Worm (Caenorhabditis elegans) whole organism, L2 larva: ENCODE measurements around the gene strd-1.

Source experiments
- C34F6.9 ChIP-seq: fragments of 150-350 bp; optimal IDR thresholded peaks from 2 replicates; lab custom pipeline; 2014; ENCODE audit warnings: missing biosample characterization, missing genetic modification characterization
- F13H6.1 ChIP-seq: sonication (generic microtip); optimal IDR thresholded peaks from 2 replicates; lab custom pipeline; 2016; ENCODE audit warnings: missing genetic modification characterization, missing compliant biosample characterization
- Y55F3AM.14 ChIP-seq: fragments of 200-800 bp; sonication (Bioruptor generic); optimal IDR thresholded peaks from 2 replicates; lab custom pipeline; 2018; ENCODE audit warnings: mild to moderate bottlenecking, missing genetic modification characterization, missing compliant biosample characterization
- ZK546.5 ChIP-seq: sonication (generic microtip); optimal IDR thresholded peaks from 2 replicates; lab custom pipeline; 2017; ENCODE audit warnings: missing biosample characterization, missing genetic modification characterization
- alr-1 ChIP-seq: fragments of 150-350 bp; optimal IDR thresholded peaks from 2 replicates; lab custom pipeline; 2014; ENCODE audit warnings: missing biosample characterization, missing genetic modification characterization
- ama-1 ChIP-seq: fragments of 150-350 bp; optimal IDR thresholded peaks from 2 replicates; lab custom pipeline; 2018; ENCODE audit warnings: inconsistent platforms
- blmp-1 ChIP-seq: sonication (generic microtip); optimal IDR thresholded peaks from 2 replicates; lab custom pipeline; 2017; ENCODE audit warnings: missing genetic modification characterization, mild to moderate bottlenecking, missing compliant biosample characterization, antibody characterized with exemption, moderate library complexity; ENCODE audit not compliant: insufficient read depth
- ceh-16 ChIP-seq: fragments of 150-350 bp; optimal IDR thresholded peaks from 2 replicates; lab custom pipeline; 2014; ENCODE audit warnings: missing biosample characterization, missing genetic modification characterization
- ceh-82 ChIP-seq: fragments of 150-350 bp; optimal IDR thresholded peaks from 2 replicates; lab custom pipeline; 2014; ENCODE audit warnings: missing biosample characterization, missing genetic modification characterization
- crh-2 ChIP-seq: sonication (generic microtip); optimal IDR thresholded peaks from 2 replicates; lab custom pipeline; 2017; ENCODE audit warnings: missing biosample characterization, missing genetic modification characterization
- dmd-4 ChIP-seq: sonication (generic microtip); optimal IDR thresholded peaks from 2 replicates; lab custom pipeline; 2017; ENCODE audit warnings: missing biosample characterization, missing genetic modification characterization
- egl-27 ChIP-seq: sonication (generic microtip); optimal IDR thresholded peaks from 3 replicates; lab custom pipeline; 2017; ENCODE audit warnings: missing biosample characterization, missing genetic modification reagents, missing genetic modification characterization
- fos-1 ChIP-seq: fragments of 150-350 bp; optimal IDR thresholded peaks from 2 replicates; lab custom pipeline; 2014; ENCODE audit warnings: missing biosample characterization, missing genetic modification characterization
- lin-13 ChIP-seq: fragments of 150-350 bp; optimal IDR thresholded peaks from 2 replicates; lab custom pipeline; 2014; ENCODE audit warnings: missing biosample characterization, missing genetic modification reagents, missing genetic modification characterization
- mab-5 ChIP-seq: fragments of 150-350 bp; optimal IDR thresholded peaks from 2 replicates; lab custom pipeline; 2014; ENCODE audit warnings: missing biosample characterization, missing genetic modification characterization
- mbf-1 ChIP-seq: sonication (generic microtip); optimal IDR thresholded peaks from 2 replicates; lab custom pipeline; 2017; ENCODE audit warnings: missing biosample characterization, missing genetic modification characterization
- mdl-1 ChIP-seq, 2 experiments: fragments of 150-350 bp in 1 of 2; sonication (generic microtip) in 1 of 2; optimal IDR thresholded peaks; 2 replicates each; lab custom pipeline; 2017; ENCODE audit warnings: missing biosample characterization in 2 of 2, missing genetic modification characterization in 2 of 2
- nhr-11 ChIP-seq: fragments of 150-350 bp; optimal IDR thresholded peaks from 2 replicates; lab custom pipeline; 2014; ENCODE audit warnings: missing biosample characterization, missing genetic modification characterization
- nhr-12 ChIP-seq: fragments of 150-350 bp; optimal IDR thresholded peaks from 2 replicates; lab custom pipeline; 2014; ENCODE audit warnings: missing biosample characterization, missing genetic modification characterization
- nhr-129 ChIP-seq: fragments of 150-350 bp; optimal IDR thresholded peaks from 2 replicates; lab custom pipeline; 2014; ENCODE audit warnings: missing biosample characterization, missing genetic modification characterization
- nhr-237 ChIP-seq: fragments of 150-350 bp; optimal IDR thresholded peaks from 2 replicates; lab custom pipeline; 2014; ENCODE audit warnings: missing biosample characterization, missing genetic modification characterization
- nhr-6 ChIP-seq: fragments of 150-350 bp; optimal IDR thresholded peaks from 2 replicates; lab custom pipeline; 2014; ENCODE audit warnings: missing biosample characterization, missing genetic modification characterization
- nhr-77 ChIP-seq: fragments of 150-350 bp; optimal IDR thresholded peaks from 2 replicates; lab custom pipeline; 2014; ENCODE audit warnings: missing biosample characterization, missing genetic modification characterization
- peb-1 ChIP-seq: fragments of 150-350 bp; optimal IDR thresholded peaks from 2 replicates; lab custom pipeline; 2014; ENCODE audit warnings: missing biosample characterization, missing genetic modification characterization
- sem-4 ChIP-seq: fragments of 150-350 bp; optimal IDR thresholded peaks from 2 replicates; lab custom pipeline; 2014; ENCODE audit warnings: missing biosample characterization, missing genetic modification reagents, missing genetic modification characterization
- skn-1 ChIP-seq: sonication (generic microtip); optimal IDR thresholded peaks from 2 replicates; lab custom pipeline; 2017; ENCODE audit warnings: missing biosample characterization, missing genetic modification characterization
- sma-3 ChIP-seq: sonication (generic microtip); optimal IDR thresholded peaks from 2 replicates; lab custom pipeline; 2016; ENCODE audit warnings: missing genetic modification reagents, missing genetic modification characterization, missing compliant biosample characterization
- sma-9 ChIP-seq, 2 experiments: fragments of 150-350 bp in 1 of 2; sonication (generic microtip) in 1 of 2; optimal IDR thresholded peaks; 2 replicates each; lab custom pipeline; 2014 to 2016; ENCODE audit warnings: missing genetic modification characterization in 2 of 2, mild to moderate bottlenecking in 1 of 2, missing biosample characterization in 1 of 2, missing compliant biosample characterization in 1 of 2, missing genetic modification reagents in 1 of 2, moderate library complexity in 1 of 2
- unc-39 ChIP-seq: fragments of 150-350 bp; optimal IDR thresholded peaks from 2 replicates; lab custom pipeline; 2014; ENCODE audit warnings: missing biosample characterization, missing genetic modification characterization
- unc-55 ChIP-seq: fragments of 150-350 bp; sonication (generic microtip); optimal IDR thresholded peaks from 3 replicates; lab custom pipeline; 2014; ENCODE audit warnings: missing biosample characterization, missing genetic modification reagents, missing genetic modification characterization
- unc-62 ChIP-seq: fragments of 150-350 bp; optimal IDR thresholded peaks from 2 replicates; lab custom pipeline; 2014; ENCODE audit warnings: missing biosample characterization, missing genetic modification reagents, missing genetic modification characterization
- ztf-11 ChIP-seq: sonication (generic microtip); optimal IDR thresholded peaks from 2 replicates; lab custom pipeline; 2017; ENCODE audit warnings: missing biosample characterization, missing genetic modification characterization

Gene strd-1

DNA sequence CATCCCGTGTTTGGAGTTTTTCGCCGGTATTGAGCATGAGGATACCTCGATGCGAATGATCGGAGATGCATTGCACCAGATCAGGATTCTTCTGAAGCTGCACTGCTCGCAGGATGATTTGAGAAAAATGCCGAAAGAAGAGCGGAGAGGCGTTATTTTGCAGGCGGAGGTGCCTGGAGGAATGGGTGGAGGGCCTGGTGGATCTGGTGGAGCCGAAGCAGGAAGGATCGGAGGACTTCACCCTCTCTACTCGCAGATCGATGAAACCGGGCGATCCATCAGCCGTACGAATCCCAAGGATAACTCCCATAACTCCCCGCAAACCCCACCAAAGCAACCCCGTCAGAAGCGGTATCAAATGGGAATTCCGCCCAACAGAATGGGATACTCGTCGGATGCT lies 8.1 kb upstream of the strd-1 start:
- TF ChIP-seq ama-1 (lab: Kevin White, UChicago) (no peak), peb-1 (no peak), C34F6.9 (tag; lab: Kevin White, UChicago) (no peak), mdl-1 (tag; optimal IDR thresholded peaks at IDR 0.05; lab: Kevin White, UChicago) (no peak), egl-27 (tag; lab: Kevin White, UChicago) (no peak), alr-1 (tag; lab: Kevin White, UChicago) (no peak), nhr-11 (tag; lab: Kevin White, UChicago) (no peak), nhr-6 (tag; lab: Kevin White, UChicago) (no peak), sma-9 (GFP tag; optimal IDR thresholded peaks at IDR 0.05; lab: Kevin White, UChicago) (no peak), sma-9 (tag; optimal IDR thresholded peaks at IDR 0.05; lab: Kevin White, UChicago) (no peak), ceh-16 (no peak)

DNA sequence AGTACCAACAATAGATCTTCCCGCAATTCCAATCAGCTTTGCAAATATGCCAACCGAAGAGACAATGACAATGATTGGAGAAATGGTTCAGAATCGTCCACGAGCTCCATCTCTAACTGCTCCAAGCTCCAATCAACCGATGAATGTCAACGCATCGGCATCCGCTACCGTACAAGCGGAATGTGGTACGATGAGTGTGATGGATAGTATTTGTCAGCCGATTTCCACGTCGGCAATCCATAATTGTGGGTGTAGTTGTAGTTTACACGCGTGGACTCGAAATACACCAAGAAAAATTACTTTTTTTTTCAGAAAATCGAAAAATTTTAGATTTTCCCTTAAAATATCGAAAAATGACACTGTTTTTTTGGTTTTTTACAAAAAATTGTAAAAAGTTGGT lies 4.3 kb upstream of the strd-1 start:
- TF ChIP-seq F13H6.1 (no peak), mab-5 (tag; lab: Kevin White, UChicago) (no peak), ceh-82 (tag; lab: Kevin White, UChicago) (no peak), crh-2 (tag; lab: Kevin White, UChicago) (no peak), ztf-11 (tag; lab: Kevin White, UChicago) (no peak), fos-1 (no peak), unc-62 (GFP tag; lab: Kevin White, UChicago) (no peak), blmp-1 (no peak)
- TF ChIP-seq, all 48 proteins: peak for 0

DNA sequence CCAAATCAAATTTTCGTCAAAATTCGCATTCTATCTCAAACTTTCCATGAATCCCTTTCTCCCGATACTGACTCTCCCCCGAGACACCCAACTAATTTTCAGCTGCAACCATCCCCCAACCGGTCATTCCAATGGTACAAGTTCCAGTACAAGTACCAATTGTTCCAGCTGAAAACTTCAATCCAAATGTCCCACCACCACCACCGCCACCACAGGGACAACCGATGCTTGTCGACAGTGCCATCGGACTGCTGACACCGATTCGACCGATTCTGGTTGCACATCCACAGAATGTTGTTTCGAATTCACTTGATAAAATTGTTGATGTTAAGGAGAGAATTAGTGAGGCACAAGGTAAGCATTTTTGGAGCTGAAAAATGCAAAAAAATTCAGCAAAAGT lies 1.7 kb upstream of the strd-1 start:
- TF ChIP-seq dmd-4 (tag; lab: Kevin White, UChicago) (no peak), unc-62 (GFP tag; lab: Kevin White, UChicago) (no peak), nhr-12 (no peak), blmp-1 (no peak), skn-1 (tag; lab: Kevin White, UChicago) (no peak), fos-1 (no peak), nhr-129 (tag; lab: Kevin White, UChicago) (no peak)

- TF ChIP-seq unc-55 (GFP tag; lab: Kevin White, UChicago): no peak
- TF ChIP-seq ztf-11 (tag; lab: Kevin White, UChicago): no peak
- no peak for TF ChIP-seq ceh-82 (tag; lab: Kevin White, UChicago)
- no peak for TF ChIP-seq crh-2 (tag; lab: Kevin White, UChicago)
- TF ChIP-seq fos-1: no peak
- TF ChIP-seq nhr-237 (tag; lab: Kevin White, UChicago): no peak
- no peak for TF ChIP-seq peb-1
- TF ChIP-seq alr-1 (tag; lab: Kevin White, UChicago): no peak
- no peak for TF ChIP-seq Y55F3AM.14
Observed at ce11 chrIII:10951713-10952112, 4.5 kb downstream of the strd-1 start.

ce11 chrIII:10953160-10953559 lies 5.9 kb downstream of the strd-1 start, which contains the start of gene zig-5:
Gene zig-5, minus strand, starts transcription at chrIII:10953508.
- TF ChIP-seq mbf-1 (tag; lab: Kevin White, UChicago): no peak
- no peak for TF ChIP-seq skn-1 (tag; lab: Kevin White, UChicago)
- no peak for TF ChIP-seq peb-1
- no peak for TF ChIP-seq lin-13
- no peak for TF ChIP-seq nhr-237 (tag; lab: Kevin White, UChicago)
- TF ChIP-seq nhr-6 (tag; lab: Kevin White, UChicago): no peak
- TF ChIP-seq crh-2 (tag; lab: Kevin White, UChicago): no peak
- TF ChIP-seq sma-9 (GFP tag; optimal IDR thresholded peaks at IDR 0.05; lab: Kevin White, UChicago): no peak
- TF ChIP-seq sma-9 (tag; optimal IDR thresholded peaks at IDR 0.05; lab: Kevin White, UChicago): no peak
- TF ChIP-seq nhr-77 (tag; lab: Kevin White, UChicago): no peak
- no peak for TF ChIP-seq unc-39 (tag; lab: Kevin White, UChicago)
- TF ChIP-seq sma-3 (GFP tag; lab: Kevin White, UChicago): no peak
- TF ChIP-seq dmd-4 (tag; lab: Kevin White, UChicago): no peak
- TF ChIP-seq F13H6.1: no peak
- no peak for TF ChIP-seq fos-1
- no peak for TF ChIP-seq unc-62 (GFP tag; lab: Kevin White, UChicago)
- TF ChIP-seq sem-4 (tag; lab: Kevin White, UChicago): no peak
- no peak for TF ChIP-seq ama-1 (lab: Kevin White, UChicago)
- no peak for TF ChIP-seq ZK546.5 (tag; lab: Kevin White, UChicago)
